Worm (Caenorhabditis elegans) whole organism, L2 larva: ENCODE data around the gene cyp-43A1.

Experiments
- C34F6.9 ChIP-seq: fragments of 150-350 bp; optimal IDR thresholded peaks from 2 replicates; lab custom pipeline; 2014; ENCODE audit warnings: missing biosample characterization, missing genetic modification characterization
- F13H6.1 ChIP-seq: sonication (generic microtip); optimal IDR thresholded peaks from 2 replicates; lab custom pipeline; 2016; ENCODE audit warnings: missing genetic modification characterization, missing compliant biosample characterization
- R02D3.7 ChIP-seq: fragments of 150-350 bp; optimal IDR thresholded peaks from 2 replicates; lab custom pipeline; 2014; ENCODE audit warnings: missing biosample characterization, missing genetic modification characterization
- Y55F3AM.14 ChIP-seq: fragments of 200-800 bp; sonication (Bioruptor generic); optimal IDR thresholded peaks from 2 replicates; lab custom pipeline; 2018; ENCODE audit warnings: mild to moderate bottlenecking, missing genetic modification characterization, missing compliant biosample characterization
- ZK546.5 ChIP-seq: sonication (generic microtip); optimal IDR thresholded peaks from 2 replicates; lab custom pipeline; 2017; ENCODE audit warnings: missing biosample characterization, missing genetic modification characterization
- alr-1 ChIP-seq: fragments of 150-350 bp; optimal IDR thresholded peaks from 2 replicates; lab custom pipeline; 2014; ENCODE audit warnings: missing biosample characterization, missing genetic modification characterization
- aly-2 ChIP-seq: fragments of 150-350 bp; optimal IDR thresholded peaks from 2 replicates; lab custom pipeline; 2014; ENCODE audit warnings: missing biosample characterization, missing genetic modification characterization
- ama-1 ChIP-seq: fragments of 150-350 bp; optimal IDR thresholded peaks from 2 replicates; lab custom pipeline; 2018; ENCODE audit warnings: inconsistent platforms
- blmp-1 ChIP-seq: sonication (generic microtip); optimal IDR thresholded peaks from 2 replicates; lab custom pipeline; 2017; ENCODE audit warnings: missing genetic modification characterization, mild to moderate bottlenecking, missing compliant biosample characterization, antibody characterized with exemption, moderate library complexity; ENCODE audit not compliant: insufficient read depth
- ceh-16 ChIP-seq: fragments of 150-350 bp; optimal IDR thresholded peaks from 2 replicates; lab custom pipeline; 2014; ENCODE audit warnings: missing biosample characterization, missing genetic modification characterization
- ceh-82 ChIP-seq: fragments of 150-350 bp; optimal IDR thresholded peaks from 2 replicates; lab custom pipeline; 2014; ENCODE audit warnings: missing biosample characterization, missing genetic modification characterization
- crh-2 ChIP-seq: sonication (generic microtip); optimal IDR thresholded peaks from 2 replicates; lab custom pipeline; 2017; ENCODE audit warnings: missing biosample characterization, missing genetic modification characterization
- dmd-4 ChIP-seq: sonication (generic microtip); optimal IDR thresholded peaks from 2 replicates; lab custom pipeline; 2017; ENCODE audit warnings: missing biosample characterization, missing genetic modification characterization
- elt-1 ChIP-seq: fragments of 150-350 bp; optimal IDR thresholded peaks from 2 replicates; lab custom pipeline; 2014; ENCODE audit warnings: missing biosample characterization, missing genetic modification characterization
- elt-3 ChIP-seq: sonication (generic microtip); optimal IDR thresholded peaks from 2 replicates; lab custom pipeline; 2017; ENCODE audit warnings: missing biosample characterization, missing genetic modification characterization
- fos-1 ChIP-seq: fragments of 150-350 bp; optimal IDR thresholded peaks from 2 replicates; lab custom pipeline; 2014; ENCODE audit warnings: missing biosample characterization, missing genetic modification characterization
- gmeb-1 ChIP-seq: fragments of 150-350 bp; optimal IDR thresholded peaks from 2 replicates; lab custom pipeline; 2014; ENCODE audit warnings: missing biosample characterization, missing genetic modification characterization
- lin-11 ChIP-seq: fragments of 150-350 bp; sonication (generic microtip); optimal IDR thresholded peaks from 2 replicates; lab custom pipeline; 2014; ENCODE audit warnings: missing biosample characterization, missing genetic modification characterization, inconsistent platforms, mixed read lengths
- lin-13 ChIP-seq: fragments of 150-350 bp; optimal IDR thresholded peaks from 2 replicates; lab custom pipeline; 2014; ENCODE audit warnings: missing biosample characterization, missing genetic modification reagents, missing genetic modification characterization
- lin-39 ChIP-seq: fragments of 150-350 bp; optimal IDR thresholded peaks from 2 replicates; lab custom pipeline; 2014; ENCODE audit warnings: missing biosample characterization, missing genetic modification reagents, missing genetic modification characterization
- lsy-2 ChIP-seq, 2 experiments: fragments of 150-350 bp in 1 of 2; sonication (generic microtip) in 1 of 2; optimal IDR thresholded peaks; 2 replicates each; lab custom pipeline; 2014 to 2017; ENCODE audit warnings: missing biosample characterization in 2 of 2, missing genetic modification characterization in 2 of 2
- mab-5 ChIP-seq: fragments of 150-350 bp; optimal IDR thresholded peaks from 2 replicates; lab custom pipeline; 2014; ENCODE audit warnings: missing biosample characterization, missing genetic modification characterization
- mbf-1 ChIP-seq: sonication (generic microtip); optimal IDR thresholded peaks from 2 replicates; lab custom pipeline; 2017; ENCODE audit warnings: missing biosample characterization, missing genetic modification characterization
- mdl-1 ChIP-seq, 2 experiments: fragments of 150-350 bp in 1 of 2; sonication (generic microtip) in 1 of 2; optimal IDR thresholded peaks; 2 replicates each; lab custom pipeline; 2017; ENCODE audit warnings: missing biosample characterization in 2 of 2, missing genetic modification characterization in 2 of 2
- nhr-10 ChIP-seq: sonication (generic microtip); optimal IDR thresholded peaks from 2 replicates; lab custom pipeline; 2017; ENCODE audit warnings: missing biosample characterization, missing genetic modification characterization
- nhr-11 ChIP-seq: fragments of 150-350 bp; optimal IDR thresholded peaks from 2 replicates; lab custom pipeline; 2014; ENCODE audit warnings: missing biosample characterization, missing genetic modification characterization
- nhr-12 ChIP-seq: fragments of 150-350 bp; optimal IDR thresholded peaks from 2 replicates; lab custom pipeline; 2014; ENCODE audit warnings: missing biosample characterization, missing genetic modification characterization
- nhr-21 ChIP-seq: fragments of 150-350 bp; optimal IDR thresholded peaks from 2 replicates; lab custom pipeline; 2014; ENCODE audit warnings: missing biosample characterization, missing genetic modification characterization
- nhr-23 ChIP-seq: fragments of 150-350 bp; optimal IDR thresholded peaks from 2 replicates; lab custom pipeline; 2014; ENCODE audit warnings: missing biosample characterization, missing genetic modification reagents, missing genetic modification characterization
- nhr-237 ChIP-seq: fragments of 150-350 bp; optimal IDR thresholded peaks from 2 replicates; lab custom pipeline; 2014; ENCODE audit warnings: missing biosample characterization, missing genetic modification characterization
- nhr-25 ChIP-seq: fragments of 150-350 bp; sonication (generic microtip); optimal IDR thresholded peaks from 3 replicates; lab custom pipeline; 2014; ENCODE audit warnings: missing biosample characterization, missing genetic modification characterization
- nhr-77 ChIP-seq: fragments of 150-350 bp; optimal IDR thresholded peaks from 2 replicates; lab custom pipeline; 2014; ENCODE audit warnings: missing biosample characterization, missing genetic modification characterization
- sem-4 ChIP-seq: fragments of 150-350 bp; optimal IDR thresholded peaks from 2 replicates; lab custom pipeline; 2014; ENCODE audit warnings: missing biosample characterization, missing genetic modification reagents, missing genetic modification characterization
- skn-1 ChIP-seq: sonication (generic microtip); optimal IDR thresholded peaks from 2 replicates; lab custom pipeline; 2017; ENCODE audit warnings: missing biosample characterization, missing genetic modification characterization
- sma-3 ChIP-seq: sonication (generic microtip); optimal IDR thresholded peaks from 2 replicates; lab custom pipeline; 2016; ENCODE audit warnings: missing genetic modification reagents, missing genetic modification characterization, missing compliant biosample characterization
- sma-9 ChIP-seq, 2 experiments: fragments of 150-350 bp in 1 of 2; sonication (generic microtip) in 1 of 2; optimal IDR thresholded peaks; 2 replicates each; lab custom pipeline; 2014 to 2016; ENCODE audit warnings: missing genetic modification characterization in 2 of 2, mild to moderate bottlenecking in 1 of 2, missing biosample characterization in 1 of 2, missing compliant biosample characterization in 1 of 2, missing genetic modification reagents in 1 of 2, moderate library complexity in 1 of 2
- snpc-4 ChIP-seq: fragments of 150-350 bp; optimal IDR thresholded peaks from 2 replicates; lab custom pipeline; 2014; ENCODE audit warnings: missing biosample characterization, missing genetic modification characterization
- unc-39 ChIP-seq: fragments of 150-350 bp; optimal IDR thresholded peaks from 2 replicates; lab custom pipeline; 2014; ENCODE audit warnings: missing biosample characterization, missing genetic modification characterization
- unc-55 ChIP-seq: fragments of 150-350 bp; sonication (generic microtip); optimal IDR thresholded peaks from 3 replicates; lab custom pipeline; 2014; ENCODE audit warnings: missing biosample characterization, missing genetic modification reagents, missing genetic modification characterization
- unc-62 ChIP-seq: fragments of 150-350 bp; optimal IDR thresholded peaks from 2 replicates; lab custom pipeline; 2014; ENCODE audit warnings: missing biosample characterization, missing genetic modification reagents, missing genetic modification characterization
- zag-1 ChIP-seq: fragments of 150-350 bp; optimal IDR thresholded peaks from 2 replicates; lab custom pipeline; 2014; ENCODE audit warnings: missing biosample characterization, missing genetic modification characterization
- ztf-1 ChIP-seq: fragments of 200-800 bp; sonication (Bioruptor generic); conservative IDR thresholded peaks from 2 replicates; pipeline ENCODE4 v1.3.6; 2022; ENCODE audit warnings: missing genetic modification characterization, missing compliant biosample characterization
- ztf-11 ChIP-seq: sonication (generic microtip); optimal IDR thresholded peaks from 2 replicates; lab custom pipeline; 2017; ENCODE audit warnings: missing biosample characterization, missing genetic modification characterization
- ztf-4 ChIP-seq: fragments of 150-350 bp; optimal IDR thresholded peaks from 2 replicates; lab custom pipeline; 2014; ENCODE audit warnings: missing biosample characterization, missing genetic modification characterization

cyp-43A1 gene

DNA sequence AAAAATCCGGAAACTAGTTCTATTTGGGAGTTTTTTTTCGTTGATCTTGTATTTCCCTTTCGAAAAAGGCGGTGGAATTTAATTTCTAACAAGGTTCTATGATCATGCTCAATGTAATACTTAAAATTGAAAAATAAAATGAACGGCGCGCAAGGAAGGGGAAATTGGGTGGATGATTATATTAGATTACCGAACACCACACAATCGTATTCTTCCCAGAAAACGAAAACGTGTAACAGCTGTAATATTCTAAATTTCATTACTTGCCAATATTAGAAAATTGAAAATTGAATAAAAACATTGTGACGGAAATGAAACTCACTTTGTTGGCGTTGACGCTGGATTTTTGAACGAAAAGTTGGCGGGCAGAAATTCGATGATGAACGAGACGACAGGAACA lies 9.4 kb downstream of the cyp-43A1 start:
- TF ChIP-seq snpc-4 (no peak), sma-9 (GFP tag; optimal IDR thresholded peaks at IDR 0.05; lab: Kevin White, UChicago) (no peak), sma-9 (tag; optimal IDR thresholded peaks at IDR 0.05; lab: Kevin White, UChicago) (no peak), nhr-11 (no peak), F13H6.1 (no peak), mdl-1 (tag; optimal IDR thresholded peaks at IDR 0.05; lab: Kevin White, UChicago) (no peak), fos-1 (no peak), nhr-23 (tag; lab: Kevin White, UChicago) (no peak)
- TF ChIP-seq, all 48 proteins: peak for 0

DNA sequence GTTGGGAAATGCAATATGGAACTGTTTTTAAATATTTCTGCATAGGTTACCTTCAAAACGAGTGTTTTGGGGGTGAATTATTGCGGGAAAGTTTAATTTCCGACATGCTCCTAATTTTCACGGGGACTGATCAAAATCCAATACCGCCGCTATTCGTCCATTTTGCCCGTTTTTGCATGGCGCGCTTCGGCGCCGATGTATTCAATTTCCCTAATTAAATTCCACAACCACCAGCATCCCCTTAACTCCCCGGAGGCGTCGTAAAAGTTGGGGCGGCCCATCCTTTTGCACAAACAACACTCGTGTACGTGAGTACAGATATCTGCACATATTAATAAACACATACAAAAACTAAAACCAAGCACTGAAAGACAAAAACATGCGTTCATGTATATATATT lies 10.2 kb downstream of the cyp-43A1 start:
- TF ChIP-seq aly-2 (tag; lab: Kevin White, UChicago) (no peak), ztf-1 (GFP tag; lab: Robert Waterston, UW) (no peak), ztf-4 (tag; lab: Kevin White, UChicago) (no peak)

DNA sequence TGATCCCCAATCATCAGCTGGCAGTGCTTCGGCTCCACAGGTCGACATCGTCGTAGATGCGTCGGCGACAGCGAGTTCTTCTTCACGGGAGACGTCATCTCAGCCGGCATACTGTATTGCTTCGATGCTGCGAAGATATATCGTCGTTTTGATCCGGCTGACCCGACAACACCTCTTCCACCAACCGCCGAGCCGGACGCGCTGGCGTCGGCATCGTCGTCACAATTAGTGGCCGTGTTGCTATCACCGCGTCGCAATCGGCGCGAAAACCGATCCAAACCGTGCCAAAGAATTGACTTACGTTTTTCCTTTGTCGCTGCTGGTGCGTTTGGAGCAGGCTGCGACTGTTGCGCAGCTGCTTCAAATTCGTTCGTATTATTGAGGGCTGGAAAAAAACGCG lies 11.8 kb downstream of the cyp-43A1 start:
- TF ChIP-seq aly-2 (tag; lab: Kevin White, UChicago) (no peak), F13H6.1 (no peak), ztf-4 (tag; lab: Kevin White, UChicago) (no peak), dmd-4 (tag; lab: Kevin White, UChicago) (no peak), lin-39 (tag; lab: Kevin White, UChicago) (no peak), ama-1 (lab: Kevin White, UChicago) (no peak), C34F6.9 (no peak), sma-9 (GFP tag; optimal IDR thresholded peaks at IDR 0.05; lab: Kevin White, UChicago) (no peak), sma-9 (tag; optimal IDR thresholded peaks at IDR 0.05; lab: Kevin White, UChicago) (no peak), nhr-23 (tag; lab: Kevin White, UChicago) (no peak), mbf-1 (tag; lab: Kevin White, UChicago) (no peak), Y55F3AM.14 (no peak), ceh-82 (tag; lab: Kevin White, UChicago) (no peak), zag-1 (tag; lab: Kevin White, UChicago) (no peak), ztf-11 (no peak), alr-1 (tag; lab: Kevin White, UChicago) (no peak), snpc-4 (no peak)

DNA sequence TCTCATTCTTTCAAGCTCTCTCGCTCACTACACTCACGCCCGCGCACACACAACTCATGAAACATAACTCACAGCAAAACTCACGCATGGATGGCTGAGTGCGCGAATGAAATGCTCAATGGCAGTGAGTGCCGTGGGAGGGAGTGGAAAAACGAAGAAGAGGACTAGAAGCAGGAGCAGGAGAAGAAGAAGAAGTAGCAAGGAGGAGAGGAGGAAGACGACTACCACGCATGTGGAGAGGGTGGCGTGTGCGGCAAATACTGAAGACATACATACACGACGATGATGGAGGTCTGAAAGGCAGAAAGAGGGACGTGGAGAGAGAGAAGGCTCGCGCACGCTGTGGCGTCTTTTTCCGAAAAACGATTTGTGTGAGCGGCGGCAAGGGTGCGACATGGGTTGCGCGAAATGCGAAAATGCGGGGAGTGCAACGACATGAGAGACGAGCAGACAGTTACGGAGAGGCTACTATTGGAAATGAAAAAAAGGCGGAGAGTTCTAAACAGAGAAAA lies 14.7 kb downstream of the cyp-43A1 start:
- TF ChIP-seq crh-2 (tag; lab: Kevin White, UChicago): peak; percentile 83
- no peak for TF ChIP-seq sma-3 (GFP tag; lab: Kevin White, UChicago)
- peak; percentile 96 for TF ChIP-seq unc-55
- no peak for TF ChIP-seq ztf-11
- peak; percentile 87 for TF ChIP-seq F13H6.1
- no peak for TF ChIP-seq nhr-25 (tag; lab: Kevin White, UChicago)
- TF ChIP-seq C34F6.9: peak; percentile 77
- TF ChIP-seq ztf-1 (GFP tag; lab: Robert Waterston, UW): no peak
- TF ChIP-seq unc-39 (tag; lab: Kevin White, UChicago): peak; percentile 87
- no peak for TF ChIP-seq aly-2 (tag; lab: Kevin White, UChicago)
- no peak for TF ChIP-seq skn-1 (tag; lab: Kevin White, UChicago)
- TF ChIP-seq nhr-21 (tag; lab: Kevin White, UChicago): no peak
- TF ChIP-seq Y55F3AM.14: peak; percentile 53
- TF ChIP-seq elt-1 (tag; lab: Kevin White, UChicago): no peak
- TF ChIP-seq sem-4 (tag; lab: Kevin White, UChicago): peak; percentile 22
- no peak for TF ChIP-seq nhr-77 (tag; lab: Kevin White, UChicago)
- peak; percentile 22 to 66 for TF ChIP-seq lsy-2 (tag; optimal IDR thresholded peaks at IDR 0.05; lab: Kevin White, UChicago)
- peak; percentile 32 for TF ChIP-seq sma-9 (GFP tag; optimal IDR thresholded peaks at IDR 0.05; lab: Kevin White, UChicago)
- no peak for TF ChIP-seq sma-9 (tag; optimal IDR thresholded peaks at IDR 0.05; lab: Kevin White, UChicago)
- no peak for TF ChIP-seq mbf-1 (tag; lab: Kevin White, UChicago)
- no peak for TF ChIP-seq nhr-237
- TF ChIP-seq ceh-16 (tag; lab: Kevin White, UChicago): no peak
- no peak for TF ChIP-seq elt-3 (tag; lab: Kevin White, UChicago)
- no peak for TF ChIP-seq R02D3.7
- peak; percentile 20 for TF ChIP-seq fos-1
- TF ChIP-seq ama-1 (lab: Kevin White, UChicago): no peak
- no peak for TF ChIP-seq ZK546.5 (tag; lab: Kevin White, UChicago)
- peak; percentile 74 for TF ChIP-seq zag-1 (tag; lab: Kevin White, UChicago)
- TF ChIP-seq unc-62 (GFP tag; lab: Kevin White, UChicago): no peak
- TF ChIP-seq gmeb-1 (tag; lab: Kevin White, UChicago): no peak
- no peak for TF ChIP-seq ztf-4 (tag; lab: Kevin White, UChicago)
- TF ChIP-seq dmd-4 (tag; lab: Kevin White, UChicago): no peak
- TF ChIP-seq blmp-1 (tag; lab: Kevin White, UChicago): no peak
- TF ChIP-seq nhr-23 (tag; lab: Kevin White, UChicago): no peak
- peak; percentile 82 for TF ChIP-seq lin-11 (tag; lab: Kevin White, UChicago)
- peak; percentile 24 for TF ChIP-seq ceh-82 (tag; lab: Kevin White, UChicago)
- TF ChIP-seq alr-1 (tag; lab: Kevin White, UChicago): no peak
- TF ChIP-seq mab-5 (tag; lab: Kevin White, UChicago): peak; percentile 63
- TF ChIP-seq snpc-4: no peak
- no peak for TF ChIP-seq lin-39 (tag; lab: Kevin White, UChicago)
- peak; percentile 71 to 80 for TF ChIP-seq mdl-1 (tag; optimal IDR thresholded peaks at IDR 0.05; lab: Kevin White, UChicago)
- peak; percentile 25 for TF ChIP-seq lin-13 (GFP tag; lab: Kevin White, UChicago)
- no peak for TF ChIP-seq nhr-10 (tag; lab: Kevin White, UChicago)
- no peak for TF ChIP-seq nhr-12 (tag; lab: Kevin White, UChicago)
